Fruit fly (Drosophila melanogaster) whole organism, adult: ENCODE results near the gene Aven.

Source experiments
- CG11617 ChIP-seq: fragments of 200-800 bp; sonication (Bioruptor generic); optimal IDR thresholded peaks from 2 replicates; lab custom pipeline; 2017; ENCODE audit warnings: mild to moderate bottlenecking, missing biosample characterization, missing genetic modification reagents, missing genetic modification characterization
- CG12768 ChIP-seq: fragments of 200-800 bp; sonication (Bioruptor generic); optimal IDR thresholded peaks from 2 replicates; lab custom pipeline; 2017; ENCODE audit warnings: missing biosample characterization, missing genetic modification characterization, mild to moderate bottlenecking, moderate library complexity, missing genetic modification reagents
- CG14711 ChIP-seq: fragments of 200-800 bp; sonication (Bioruptor generic); optimal IDR thresholded peaks from 2 replicates; lab custom pipeline; 2018; ENCODE audit warnings: missing biosample characterization, mild to moderate bottlenecking, missing genetic modification characterization, moderate library complexity
- CG1620 ChIP-seq: fragments of 200-800 bp; sonication (Bioruptor generic); optimal IDR thresholded peaks from 2 replicates; lab custom pipeline; 2016; ENCODE audit warnings: missing biosample characterization, missing genetic modification characterization
- CG33017 ChIP-seq: fragments of 200-800 bp; sonication (Bioruptor generic); optimal IDR thresholded peaks from 2 replicates; lab custom pipeline; 2018; ENCODE audit warnings: missing biosample characterization, mild to moderate bottlenecking, missing genetic modification characterization, moderate library complexity
- CG5204 ChIP-seq: fragments of 200-800 bp; sonication (Bioruptor generic); optimal IDR thresholded peaks from 2 replicates; lab custom pipeline; 2016; ENCODE audit warnings: missing biosample characterization, missing genetic modification characterization
- CG7045 ChIP-seq: fragments of 200-800 bp; sonication (Bioruptor generic); optimal IDR thresholded peaks from 2 replicates; lab custom pipeline; 2017; ENCODE audit warnings: missing biosample characterization, mild to moderate bottlenecking, missing genetic modification characterization
- Crg-1 ChIP-seq: fragments of 200-800 bp; sonication (Bioruptor generic); optimal IDR thresholded peaks from 2 replicates; lab custom pipeline; 2016; ENCODE audit warnings: missing biosample characterization, missing genetic modification characterization
- Hr96 ChIP-seq: fragments of 200-800 bp; sonication (Bioruptor generic); optimal IDR thresholded peaks from 2 replicates; lab custom pipeline; 2016; ENCODE audit warnings: missing biosample characterization, missing genetic modification characterization
- Mnt ChIP-seq: fragments of 200-800 bp; sonication (Bioruptor generic); optimal IDR thresholded peaks from 2 replicates; lab custom pipeline; 2016; ENCODE audit warnings: missing biosample characterization, mild to moderate bottlenecking, missing genetic modification characterization
- cic ChIP-seq: fragments of 200-800 bp; sonication (Bioruptor generic); optimal IDR thresholded peaks from 2 replicates; lab custom pipeline; 2017; ENCODE audit warnings: missing biosample characterization, mild to moderate bottlenecking, missing genetic modification characterization, moderate library complexity
- cnc ChIP-seq, 2 experiments: fragments of >200 bp; optimal IDR thresholded peaks; 2 replicates each; lab custom pipeline; 2017
- kay ChIP-seq: fragments of 200-800 bp; sonication (Bioruptor generic); peaks from one replicate; lab custom pipeline; 2016; ENCODE audit warnings: missing biosample characterization, missing genetic modification characterization, borderline replicate concordance
- tj ChIP-seq: fragments of 200-800 bp; sonication (Bioruptor generic); optimal IDR thresholded peaks from 3 replicates; lab custom pipeline; 2017; ENCODE audit warnings: missing biosample characterization, mild to moderate bottlenecking, missing genetic modification characterization, moderate library complexity

- no peak for TF ChIP-seq Crg-1 (GFP tag; lab: Kevin White, UChicago)
- TF ChIP-seq tj = no peak
- no peak for TF ChIP-seq Mnt (GFP tag; lab: Kevin White, UChicago)
- TF ChIP-seq CG33017 (tag; lab: Kevin White, UChicago) = no peak
- TF ChIP-seq cic (GFP tag; lab: Kevin White, UChicago) = no peak
- TF ChIP-seq CG5204 (GFP tag; lab: Kevin White, UChicago) = no peak
- no peak for TF ChIP-seq CG12768 (GFP tag; lab: Kevin White, UChicago)
- no peak for TF ChIP-seq Hr96 (GFP tag; lab: Kevin White, UChicago)
- TF ChIP-seq CG14711 (tag; lab: Kevin White, UChicago) = no peak
- TF ChIP-seq kay (GFP tag; lab: Kevin White, UChicago) = no peak
- no peak for TF ChIP-seq cnc (optimal IDR thresholded peaks at IDR 0.05; lab: Kevin White, UChicago)
- no peak for TF ChIP-seq CG1620 (GFP tag; lab: Kevin White, UChicago)
- TF ChIP-seq CG11617 (GFP tag; lab: Kevin White, UChicago) = no peak
- TF ChIP-seq CG7045 (GFP tag; lab: Kevin White, UChicago) = no peak
Observed at dm6 chrX:12632157-12632422, 2.6 kb upstream of the Aven start.
